Worm (Caenorhabditis elegans): ENCODE measurements around the gene Y9C2UA.1.

Gene Y9C2UA.1

ce11 chrII:9108443-9108842 lies 31.0 kb upstream of the Y9C2UA.1 start, which contains the start of gene dnj-23 (continued):
- no peak for TF ChIP-seq C16A3.4 (tag; optimal IDR thresholded peaks at IDR 0.05)
- no peak for TF ChIP-seq mab-9 (GFP tag; IDR thresholded peaks at IDR 0.05)
- TF ChIP-seq hlh-4 (tag; optimal IDR thresholded peaks at IDR 0.05) = no peak
- no peak for TF ChIP-seq nhr-11 (tag; optimal IDR thresholded peaks at IDR 0.05)
- TF ChIP-seq fkh-10 (GFP tag; optimal IDR thresholded peaks at IDR 0.05) = no peak
- TF ChIP-seq lin-15B (tag; optimal IDR thresholded peaks at IDR 0.05) = no peak
- TF ChIP-seq fkh-8 (tag; optimal IDR thresholded peaks at IDR 0.05) = no peak
- no peak for TF ChIP-seq ama-1 (optimal IDR thresholded peaks at IDR 0.05)
- TF ChIP-seq mef-2 (tag; optimal IDR thresholded peaks at IDR 0.05) = no peak
- TF ChIP-seq sptf-1 (tag; optimal IDR thresholded peaks at IDR 0.05) = no peak
- no peak for TF ChIP-seq unc-98 (GFP tag; IDR thresholded peaks at IDR 0.05)
- no peak for TF ChIP-seq C04F5.9 (tag; optimal IDR thresholded peaks at IDR 0.05)
- TF ChIP-seq nhr-85 (tag) = no peak
- no peak for TF ChIP-seq nhr-77 (tag; optimal IDR thresholded peaks at IDR 0.05)
- peak; percentile 35 for TF ChIP-seq mep-1 (tag; optimal IDR thresholded peaks at IDR 0.05)
- TF ChIP-seq sox-4 (tag; optimal IDR thresholded peaks at IDR 0.05) = no peak
- TF ChIP-seq pax-3 (tag; optimal IDR thresholded peaks at IDR 0.05) = no peak
- no peak for TF ChIP-seq swsn-7 (tag; optimal IDR thresholded peaks at IDR 0.05)
- TF ChIP-seq ceh-82 (tag; optimal IDR thresholded peaks at IDR 0.05) = no peak
- TF ChIP-seq F16B12.6 (tag; optimal IDR thresholded peaks at IDR 0.05) = no peak
- TF ChIP-seq nhr-20 (tag; optimal IDR thresholded peaks at IDR 0.05) = peak; percentile 42
- peak; percentile 9 to 65 for TF ChIP-seq lsy-2 (tag; optimal IDR thresholded peaks at IDR 0.05)
- TF ChIP-seq ztf-4 (tag; optimal IDR thresholded peaks at IDR 0.05) = no peak
- TF ChIP-seq zag-1 (tag; optimal IDR thresholded peaks at IDR 0.05) = no peak
- TF ChIP-seq alr-1 (tag; optimal IDR thresholded peaks at IDR 0.05; ENCODE audit: borderline replicate concordance) = no peak
- no peak for TF ChIP-seq ceh-88 (GFP tag; IDR thresholded peaks at IDR 0.05)
- TF ChIP-seq fos-1 (tag; optimal IDR thresholded peaks at IDR 0.05) = no peak
- TF ChIP-seq grh-1 (GFP tag; IDR thresholded peaks at IDR 0.05) = no peak
- TF ChIP-seq aly-2 (tag; optimal IDR thresholded peaks at IDR 0.05) = no peak
- TF ChIP-seq jun-1 (tag; optimal IDR thresholded peaks at IDR 0.05) = no peak
- TF ChIP-seq snu-23 (GFP tag; optimal IDR thresholded peaks at IDR 0.05) = peak; percentile 8
- no peak for TF ChIP-seq nhr-84 (tag; optimal IDR thresholded peaks at IDR 0.05)
- peak; percentile 18 for TF ChIP-seq rnt-1 (tag; optimal IDR thresholded peaks at IDR 0.05)
- TF ChIP-seq lin-39 (tag; optimal IDR thresholded peaks at IDR 0.05) = no peak
- TF ChIP-seq nhr-237 (tag; optimal IDR thresholded peaks at IDR 0.05) = no peak
- TF ChIP-seq zip-4 (GFP tag; optimal IDR thresholded peaks at IDR 0.05) = no peak
- TF ChIP-seq pag-3 (tag; optimal IDR thresholded peaks at IDR 0.05; ENCODE audit: borderline replicate concordance, insufficient read depth) = no peak
- TF ChIP-seq nhr-90 (tag; optimal IDR thresholded peaks at IDR 0.05; ENCODE audit: poor library complexity) = no peak
- TF ChIP-seq pqm-1 (tag; optimal IDR thresholded peaks at IDR 0.05) = no peak
- no peak for TF ChIP-seq ceh-63 (GFP tag; optimal IDR thresholded peaks at IDR 0.05)
- TF ChIP-seq sup-37 (GFP tag; optimal IDR thresholded peaks at IDR 0.05) = no peak
- no peak for TF ChIP-seq vab-15 (tag; optimal IDR thresholded peaks at IDR 0.05)
- TF ChIP-seq skn-1 (tag; optimal IDR thresholded peaks at IDR 0.05) = peak; percentile 59
- TF ChIP-seq lir-3 (tag; optimal IDR thresholded peaks at IDR 0.05; ENCODE audit: poor library complexity) = no peak
- TF ChIP-seq hlh-17 (GFP tag; optimal IDR thresholded peaks at IDR 0.05; ENCODE audit: borderline replicate concordance) = no peak
- TF ChIP-seq irx-1 (tag; optimal IDR thresholded peaks at IDR 0.05) = no peak
- no peak for TF ChIP-seq dsc-1 (tag; optimal IDR thresholded peaks at IDR 0.05)
- no peak for TF ChIP-seq snpc-4 (tag; optimal IDR thresholded peaks at IDR 0.05)
- no peak for TF ChIP-seq nhr-12 (tag; optimal IDR thresholded peaks at IDR 0.05)
- TF ChIP-seq ces-1 (GFP tag; optimal IDR thresholded peaks at IDR 0.05) = no peak
- no peak for TF ChIP-seq egl-13 (tag; optimal IDR thresholded peaks at IDR 0.05)
- TF ChIP-seq nhr-71 (tag; optimal IDR thresholded peaks at IDR 0.05) = peak; percentile 29
- TF ChIP-seq Y116A8C.19 (tag; optimal IDR thresholded peaks at IDR 0.05; ENCODE audit: borderline replicate concordance) = no peak
- TF ChIP-seq blmp-1 (tag; optimal IDR thresholded peaks at IDR 0.05) = peak; percentile 26
- no peak for TF ChIP-seq aha-1 (tag; optimal IDR thresholded peaks at IDR 0.05)
